Fruit fly (Drosophila melanogaster) whole organism, embryonic: ENCODE data around the gene CG1638.

Source experiments
- BEAF-32 ChIP-seq: fragments of 200-800 bp; sonication (Bioruptor generic); optimal IDR thresholded peaks from 3 replicates; lab custom pipeline; 2017; ENCODE audit warnings: missing biosample characterization, missing genetic modification characterization, mild to moderate bottlenecking, moderate library complexity, missing genetic modification reagents
- CG10147 ChIP-seq: fragments of 200-800 bp; sonication (Bioruptor generic); optimal IDR thresholded peaks from 2 replicates; lab custom pipeline; 2019; ENCODE audit warnings: missing biosample characterization, mild to moderate bottlenecking, missing genetic modification characterization, moderate library complexity
- CG10321 ChIP-seq: fragments of 200-800 bp; sonication (Bioruptor generic); IDR thresholded peaks from 2 replicates; pipeline ENCODE4 v1.3.6; 2022; ENCODE audit warnings: missing biosample characterization, missing genetic modification characterization
- CG12219 ChIP-seq: fragments of 200-800 bp; sonication (Bioruptor generic); optimal IDR thresholded peaks from 3 replicates; lab custom pipeline; 2018; ENCODE audit warnings: missing biosample characterization, mild to moderate bottlenecking, missing genetic modification characterization
- CG12942 ChIP-seq: fragments of 200-800 bp; sonication (Bioruptor generic); optimal IDR thresholded peaks from 3 replicates; lab custom pipeline; 2016; ENCODE audit warnings: missing biosample characterization, missing genetic modification characterization
- CG14710 ChIP-seq: fragments of 200-800 bp; sonication (Bioruptor generic); optimal IDR thresholded peaks from 3 replicates; lab custom pipeline; 2019; ENCODE audit warnings: missing biosample characterization, mild to moderate bottlenecking, missing genetic modification characterization, moderate library complexity
- CG17385 ChIP-seq: fragments of 200-800 bp; sonication (Bioruptor generic); optimal IDR thresholded peaks from 3 replicates; lab custom pipeline; 2018; ENCODE audit warnings: missing biosample characterization, mild to moderate bottlenecking, missing genetic modification characterization
- CG2712 ChIP-seq: fragments of 200-800 bp; optimal IDR thresholded peaks from 3 replicates; lab custom pipeline; 2019; ENCODE audit warnings: missing biosample characterization, mild to moderate bottlenecking, missing genetic modification characterization, moderate library complexity
- CG6689 ChIP-seq: fragments of 200-800 bp; sonication (Bioruptor generic); IDR thresholded peaks from 2 replicates; pipeline ENCODE4 v1.3.6; 2022; ENCODE audit warnings: missing biosample characterization, missing genetic modification characterization
- CG8290 ChIP-seq, 3 experiments: fragments of 200-800 bp; sonication (Bioruptor generic); optimal IDR thresholded peaks; 2 replicates each; lab custom pipeline; 2016 to 2019; ENCODE audit warnings: missing biosample characterization in 3 of 3, missing genetic modification characterization in 3 of 3, mild to moderate bottlenecking in 2 of 3, moderate library complexity in 1 of 3
- CG8359 ChIP-seq: fragments of 200-800 bp; sonication (Bioruptor generic); optimal IDR thresholded peaks from 2 replicates; lab custom pipeline; 2017; ENCODE audit warnings: missing biosample characterization, mild to moderate bottlenecking, missing genetic modification characterization, borderline replicate concordance
- CG9797 ChIP-seq: fragments of 200-800 bp; sonication (Bioruptor generic); optimal IDR thresholded peaks from 3 replicates; lab custom pipeline; 2018; ENCODE audit warnings: missing biosample characterization, mild to moderate bottlenecking, missing genetic modification characterization
- CG9876 ChIP-seq: fragments of 200-800 bp; sonication (Bioruptor generic); optimal IDR thresholded peaks from 2 replicates; lab custom pipeline; 2016; ENCODE audit warnings: missing biosample characterization, missing genetic modification characterization
- Deaf1 ChIP-seq: fragments of 200-800 bp; optimal IDR thresholded peaks from 3 replicates; lab custom pipeline; 2019; ENCODE audit warnings: missing biosample characterization, mild to moderate bottlenecking, missing genetic modification characterization, moderate library complexity
- Dll ChIP-seq: fragments of 200-800 bp; sonication (Bioruptor generic); IDR thresholded peaks from 4 replicates; pipeline ENCODE4 v1.3.6; 2022; ENCODE audit warnings: missing biosample characterization, missing genetic modification characterization; ENCODE audit not compliant: partially characterized antibody
- Dp ChIP-seq: fragments of 200-800 bp; sonication (Bioruptor generic); optimal IDR thresholded peaks from 2 replicates; lab custom pipeline; 2018; ENCODE audit warnings: missing biosample characterization, mild to moderate bottlenecking, missing genetic modification characterization, moderate library complexity
- Drgx ChIP-seq: fragments of 200-800 bp; sonication (Bioruptor generic); IDR thresholded peaks from 2 replicates; pipeline ENCODE4 v1.3.6; 2022; ENCODE audit warnings: missing biosample characterization, missing genetic modification characterization
- ERR ChIP-seq: fragments of 200-800 bp; sonication (Bioruptor generic); optimal IDR thresholded peaks from 2 replicates; lab custom pipeline; 2016; ENCODE audit warnings: missing biosample characterization, missing genetic modification characterization
- Hr3 ChIP-seq: fragments of 200-800 bp; sonication (Bioruptor generic); optimal IDR thresholded peaks from 3 replicates; lab custom pipeline; 2016; ENCODE audit warnings: missing biosample characterization, missing genetic modification characterization
- MESR4 ChIP-seq: fragments of 200-800 bp; sonication (Bioruptor generic); optimal IDR thresholded peaks from 2 replicates; lab custom pipeline; 2018; ENCODE audit warnings: missing biosample characterization, mild to moderate bottlenecking, missing genetic modification characterization, moderate library complexity
- Mrtf ChIP-seq: fragments of 200-800 bp; sonication (Bioruptor generic); IDR thresholded peaks from 3 replicates; pipeline ENCODE4 v1.3.6; 2022; ENCODE audit warnings: missing biosample characterization, missing genetic modification characterization
- NK7.1 ChIP-seq: fragments of 200-800 bp; sonication (Bioruptor generic); optimal IDR thresholded peaks from 3 replicates; lab custom pipeline; 2016; ENCODE audit warnings: missing biosample characterization, missing genetic modification characterization
- Pdp1 ChIP-seq, 2 experiments: fragments of 200-800 bp; sonication (Bioruptor generic); optimal IDR thresholded peaks; 3 replicates each; lab custom pipeline; 2016; ENCODE audit warnings: missing biosample characterization in 2 of 2, missing genetic modification characterization in 2 of 2, mild to moderate bottlenecking in 1 of 2, moderate library complexity in 1 of 2
- Scr ChIP-seq: fragments of 200-800 bp; sonication (Bioruptor generic); IDR thresholded peaks from 2 replicates; pipeline ENCODE4 v1.3.6; 2022; ENCODE audit warnings: missing biosample characterization, missing genetic modification characterization; ENCODE audit not compliant: partially characterized antibody
- Six4 ChIP-seq: fragments of 200-800 bp; sonication (Bioruptor generic); optimal IDR thresholded peaks from 2 replicates; lab custom pipeline; 2016; ENCODE audit warnings: missing biosample characterization, missing genetic modification characterization
- Sox102F ChIP-seq: fragments of 200-800 bp; sonication (Bioruptor generic); optimal IDR thresholded peaks from 2 replicates; lab custom pipeline; 2018; ENCODE audit warnings: missing biosample characterization, mild to moderate bottlenecking, missing genetic modification characterization, moderate library complexity
- Sry-δ ChIP-seq: fragments of 200-800 bp; sonication (Bioruptor generic); optimal IDR thresholded peaks from 2 replicates; lab custom pipeline; 2016; ENCODE audit warnings: missing biosample characterization, missing genetic modification characterization
- Ssrp ChIP-seq: fragments of 200-800 bp; sonication (Bioruptor generic); optimal IDR thresholded peaks from 2 replicates; lab custom pipeline; 2018; ENCODE audit warnings: missing biosample characterization, mild to moderate bottlenecking, missing genetic modification characterization, moderate library complexity
- bsh ChIP-seq, 2 experiments: fragments of 200-800 bp; sonication (Bioruptor generic); optimal IDR thresholded peaks; 2 replicates each; lab custom pipeline; 2017 to 2018; ENCODE audit warnings: mild to moderate bottlenecking in 2 of 2, missing biosample characterization in 2 of 2, missing genetic modification characterization in 2 of 2, moderate library complexity in 1 of 2
- cad ChIP-seq: fragments of >200 bp; optimal IDR thresholded peaks from 2 replicates; lab custom pipeline; 2017; ENCODE audit warnings: missing biosample characterization, missing genetic modification characterization
- cg ChIP-seq: fragments of 200-800 bp; sonication (Bioruptor generic); optimal IDR thresholded peaks from 3 replicates; lab custom pipeline; 2019; ENCODE audit warnings: missing biosample characterization, mild to moderate bottlenecking, missing genetic modification characterization, moderate library complexity
- crc ChIP-seq: fragments of 200-800 bp; sonication (Bioruptor generic); optimal IDR thresholded peaks from 2 replicates; lab custom pipeline; 2016; ENCODE audit warnings: missing biosample characterization, missing genetic modification characterization
- danr ChIP-seq: fragments of 200-800 bp; sonication (Bioruptor generic); IDR thresholded peaks from 2 replicates; pipeline ENCODE4 v1.3.6; 2022; ENCODE audit warnings: missing biosample characterization, missing genetic modification characterization
- dpn ChIP-seq, 2 experiments: fragments of 200-800 bp; sonication (Bioruptor generic); optimal IDR thresholded peaks; 3 replicates each; lab custom pipeline; 2016; ENCODE audit warnings: missing biosample characterization in 2 of 2, missing genetic modification characterization in 2 of 2
- dysf ChIP-seq: fragments of 200-800 bp; sonication (Bioruptor generic); IDR thresholded peaks from 3 replicates; pipeline ENCODE4 v1.3.6; 2022; ENCODE audit warnings: missing biosample characterization, missing genetic modification characterization
- esg ChIP-seq: fragments of 200-800 bp; sonication (Bioruptor generic); conservative IDR thresholded peaks from 2 replicates; pipeline ENCODE4 v1.3.6; 2022; ENCODE audit warnings: missing biosample characterization, missing genetic modification characterization
- gfzf ChIP-seq: fragments of 200-800 bp; sonication (Bioruptor generic); optimal IDR thresholded peaks from 2 replicates; lab custom pipeline; 2016; ENCODE audit warnings: missing biosample characterization, mild to moderate bottlenecking, missing genetic modification characterization, moderate library complexity
- gsb ChIP-seq: fragments of 200-800 bp; sonication (Bioruptor generic); IDR thresholded peaks from 2 replicates; pipeline ENCODE4 v1.3.6; 2022; ENCODE audit warnings: missing biosample characterization, missing genetic modification characterization
- klu ChIP-seq: fragments of 200-800 bp; sonication (Bioruptor generic); IDR thresholded peaks from 2 replicates; pipeline ENCODE4 v1.3.6; 2022; ENCODE audit warnings: missing biosample characterization, missing genetic modification characterization
- knrl ChIP-seq: fragments of 200-800 bp; sonication (Bioruptor generic); IDR thresholded peaks from 3 replicates; pipeline ENCODE4 v1.3.6; 2022; ENCODE audit warnings: missing biosample characterization, missing genetic modification characterization; ENCODE audit not compliant: partially characterized antibody
- phol ChIP-seq: fragments of 200-800 bp; sonication (Bioruptor generic); optimal IDR thresholded peaks from 3 replicates; lab custom pipeline; 2018; ENCODE audit warnings: missing biosample characterization, mild to moderate bottlenecking, missing genetic modification characterization, moderate library complexity
- pnt ChIP-seq: fragments of 200-800 bp; sonication (Bioruptor generic); optimal IDR thresholded peaks from 3 replicates; lab custom pipeline; 2016; ENCODE audit warnings: missing biosample characterization, missing genetic modification characterization
- pum ChIP-seq: fragments of 200-800 bp; sonication (Bioruptor generic); optimal IDR thresholded peaks from 2 replicates; lab custom pipeline; 2016; ENCODE audit warnings: missing biosample characterization, missing genetic modification characterization
- row ChIP-seq: fragments of 200-800 bp; sonication (Bioruptor generic); IDR thresholded peaks from 3 replicates; pipeline ENCODE4 v1.3.6; 2022; ENCODE audit warnings: missing biosample characterization, missing genetic modification characterization
- scrt ChIP-seq: fragments of 200-800 bp; sonication (Bioruptor generic); optimal IDR thresholded peaks from 2 replicates; lab custom pipeline; 2018; ENCODE audit warnings: missing biosample characterization, mild to moderate bottlenecking, missing genetic modification characterization, moderate library complexity
- sens-2 ChIP-seq: fragments of 200-800 bp; sonication (Bioruptor generic); IDR thresholded peaks from 2 replicates; pipeline ENCODE4 v1.3.6; 2022; ENCODE audit warnings: missing biosample characterization, missing genetic modification characterization
- slbo ChIP-seq: fragments of 200-800 bp; sonication (Bioruptor generic); IDR thresholded peaks from 2 replicates; pipeline ENCODE4 v1.3.6; 2022; ENCODE audit warnings: missing biosample characterization, missing genetic modification characterization
- stwl ChIP-seq: fragments of 200-800 bp; sonication (Bioruptor generic); optimal IDR thresholded peaks from 3 replicates; lab custom pipeline; 2018; ENCODE audit warnings: missing biosample characterization, mild to moderate bottlenecking, missing genetic modification characterization, moderate library complexity
- vfl ChIP-seq: fragments of 200-800 bp; sonication (Bioruptor generic); optimal IDR thresholded peaks from 2 replicates; lab custom pipeline; 2016; ENCODE audit warnings: missing biosample characterization, missing genetic modification characterization
- vvl ChIP-seq: fragments of 200-800 bp; sonication (Bioruptor generic); IDR thresholded peaks from 2 replicates; pipeline ENCODE4 v1.3.6; 2022; ENCODE audit warnings: missing biosample characterization, missing genetic modification characterization
- wek ChIP-seq: fragments of 200-800 bp; sonication (Bioruptor generic); optimal IDR thresholded peaks from 3 replicates; lab custom pipeline; 2018; ENCODE audit warnings: missing biosample characterization, mild to moderate bottlenecking, missing genetic modification characterization, moderate library complexity

Gene CG1638

dm6 chr3R:31617801-31618200 lies 27.4 kb downstream of the CG1638 start, which contains the start of gene pasha (continued):
- TF ChIP-seq row (GFP tag; lab: Robert Waterston, UW) (peak; percentile 36; the same call in 2 of the 3 replicates), gfzf (peak; percentile 64), CG9876 (no peak), cad (GFP tag; lab: Kevin White, UChicago) (no peak), esg (GFP tag; lab: Robert Waterston, UW) (no peak), Hr3 (GFP tag; lab: Kevin White, UChicago) (no peak), slbo (GFP tag; lab: Robert Waterston, UW) (no peak), scrt (GFP tag; lab: Kevin White, UChicago) (no peak), cg (GFP tag; lab: Kevin White, UChicago) (no peak), MESR4 (GFP tag; lab: Kevin White, UChicago) (peak; percentile 19), klu (no peak), NK7.1 (GFP tag; lab: Kevin White, UChicago) (no peak), Dll (GFP tag; lab: Robert Waterston, UW) (0 out of 4 replicates have a peak, but pooled peaks have one; percentile 20), CG14710 (tag; lab: Kevin White, UChicago) (peak; percentile 19), gsb (no peak), CG8359 (GFP tag; lab: Kevin White, UChicago) (no peak), CG10147 (GFP tag; lab: Kevin White, UChicago) (no peak), Pdp1 (GFP tag; optimal IDR thresholded peaks at IDR 0.05; lab: Kevin White, UChicago) (no peak), Ssrp (tag; lab: Kevin White, UChicago) (no peak), CG17385 (no peak), Drgx (GFP tag; lab: Robert Waterston, UW) (no peak), CG12942 (no peak), pum (no peak), vvl (peak; percentile 70), CG12219 (GFP tag; lab: Kevin White, UChicago) (no peak), BEAF-32 (GFP tag; lab: Kevin White, UChicago) (peak; percentile 10), bsh (GFP tag; optimal IDR thresholded peaks at IDR 0.05; lab: Kevin White, UChicago) (no peak), CG6689 (no peak), CG8290 (GFP tag; optimal IDR thresholded peaks at IDR 0.05; lab: Kevin White, UChicago) (no peak), CG8290 (tag; optimal IDR thresholded peaks at IDR 0.05; lab: Kevin White, UChicago) (no peak), crc (GFP tag; lab: Kevin White, UChicago) (no peak), Scr (GFP tag; lab: Robert Waterston, UW) (no peak), stwl (tag; lab: Kevin White, UChicago) (peak; percentile 66), CG2712 (tag; lab: Kevin White, UChicago) (peak; percentile 9), dysf (GFP tag; lab: Robert Waterston, UW) (no peak), CG10321 (GFP tag; lab: Robert Waterston, UW) (no peak), sens-2 (GFP tag; lab: Robert Waterston, UW) (no peak), ERR (no peak), Sox102F (no peak), wek (GFP tag; lab: Kevin White, UChicago) (peak; percentile 86), danr (GFP tag; lab: Robert Waterston, UW) (no peak), phol (no peak), Dp (peak; percentile 41), vfl (GFP tag; lab: Kevin White, UChicago) (no peak), Six4 (no peak), Mrtf (GFP tag; lab: Robert Waterston, UW) (no peak), knrl (GFP tag; lab: Robert Waterston, UW) (no peak), CG9797 (GFP tag; lab: Kevin White, UChicago) (peak; percentile 51), pnt (GFP tag; lab: Kevin White, UChicago) (no peak), Deaf1 (tag; lab: Kevin White, UChicago) (no peak), dpn (GFP tag; optimal IDR thresholded peaks at IDR 0.05; lab: Kevin White, UChicago) (no peak), Sry-δ (GFP tag; lab: Kevin White, UChicago) (no peak)
